Fruit fly (Drosophila melanogaster): ENCODE data around the gene VAChT.
A peak's percentile ranks its signal among the peaks of the same experiment; 100 is the strongest.

VAChT gene

DNA sequence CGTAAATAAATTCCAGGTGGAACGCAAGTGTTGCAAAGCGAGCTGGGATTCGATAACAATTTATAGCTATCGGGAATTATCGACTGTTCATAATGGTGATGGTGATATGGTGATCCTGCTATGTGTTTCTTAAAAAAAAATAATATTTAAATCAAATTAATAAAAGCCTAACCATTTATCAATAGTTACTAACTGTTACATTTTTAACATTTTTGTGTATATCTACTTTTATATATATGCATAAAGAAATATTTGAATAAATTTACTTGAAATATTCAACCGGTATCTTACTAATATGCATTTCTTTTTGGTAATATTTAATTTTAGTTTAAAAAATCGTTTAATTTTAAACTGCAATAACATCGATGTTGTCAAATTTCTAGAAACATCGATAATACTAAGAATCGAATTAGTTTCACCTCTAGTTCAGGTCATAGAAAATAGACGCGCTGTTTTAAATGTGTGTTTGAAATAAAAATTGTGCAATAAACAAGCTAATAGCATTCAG lies 40.7 kb downstream of the VAChT start, which contains the start of the genes PGS1 and gwl (continued):
- peak; percentile 47; the same call in 1 of the 2 replicates for TF ChIP-seq ara (GFP tag; IDR thresholded peaks at IDR 0.05)
- peak; percentile 74 for TF ChIP-seq CG14014 (GFP tag; IDR thresholded peaks at IDR 0.05)
- TF ChIP-seq CG13624 (GFP tag; optimal IDR thresholded peaks at IDR 0.05): peak; percentile 36
- no peak for TF ChIP-seq dati (GFP tag; IDR thresholded peaks at IDR 0.05)
- TF ChIP-seq CG31441 (GFP tag; IDR thresholded peaks at IDR 0.05): no peak; the same call in 1 of the 2 replicates
- no peak for TF ChIP-seq gt (GFP tag; IDR thresholded peaks at IDR 0.05)
- peak; percentile 83 for TF ChIP-seq dmrt11E (tag; optimal IDR thresholded peaks at IDR 0.05)
- peak; percentile 76 for TF ChIP-seq HLH3B (GFP tag; IDR thresholded peaks at IDR 0.05)
- no peak for TF ChIP-seq Fer1 (GFP tag; optimal IDR thresholded peaks at IDR 0.05)
- no peak for TF ChIP-seq pita (GFP tag; optimal IDR thresholded peaks at IDR 0.05)
- TF ChIP-seq chn (GFP tag; optimal IDR thresholded peaks at IDR 0.05): peak; percentile 16
- peak; percentile 69 for TF ChIP-seq CG12155 (GFP tag; optimal IDR thresholded peaks at IDR 0.05)
- peak; percentile 13 for TF ChIP-seq Antp (GFP tag; optimal IDR thresholded peaks at IDR 0.05)
- TF ChIP-seq mirr (GFP tag; optimal IDR thresholded peaks at IDR 0.05): no peak
- TF ChIP-seq Camta (GFP tag; optimal IDR thresholded peaks at IDR 0.05): peak; percentile 44
- peak; percentile 58; the same call in 1 of the 3 replicates for TF ChIP-seq CG2889 (GFP tag; IDR thresholded peaks at IDR 0.05)
- peak; percentile 76 for TF ChIP-seq Dp (GFP tag; optimal IDR thresholded peaks at IDR 0.05)
- TF ChIP-seq vnd (GFP tag; IDR thresholded peaks at IDR 0.05; ENCODE audit: partially characterized antibody): 0 out of 3 replicates have a peak, but pooled peaks have one; percentile 35
- TF ChIP-seq abd-A (tag; optimal IDR thresholded peaks at IDR 0.05): no peak
- TF ChIP-seq al (GFP tag; IDR thresholded peaks at IDR 0.05): peak; percentile 81
- TF ChIP-seq BtbVII (GFP tag; optimal IDR thresholded peaks at IDR 0.05): no peak
- TF ChIP-seq nerfin-2 (GFP tag; IDR thresholded peaks at IDR 0.05; ENCODE audit: partially characterized antibody): no peak
- TF ChIP-seq CG9932 (GFP tag; IDR thresholded peaks at IDR 0.05): peak; percentile 91
- TF ChIP-seq Atf6 (GFP tag; IDR thresholded peaks at IDR 0.05): peak; percentile 81
- TF ChIP-seq CG6272 (GFP tag; IDR thresholded peaks at IDR 0.05): peak; percentile 79
- no peak for TF ChIP-seq CTCF (GFP tag; optimal IDR thresholded peaks at IDR 0.05)
- peak; percentile 60 for TF ChIP-seq CG13123 (GFP tag; optimal IDR thresholded peaks at IDR 0.05)
- TF ChIP-seq lola (GFP tag; optimal IDR thresholded peaks at IDR 0.05): peak in 1 of 3 experiments; percentile 83
- TF ChIP-seq ranshi (GFP tag; IDR thresholded peaks at IDR 0.05): peak; percentile 79; the same call in 1 of the 2 replicates
- peak; percentile 5 for TF ChIP-seq HmgZ (tag; optimal IDR thresholded peaks at IDR 0.05)
- peak in 1 of 2 experiments; percentile 52 for TF ChIP-seq Pdp1 (GFP tag; optimal IDR thresholded peaks at IDR 0.05)
- TF ChIP-seq CG33213 (GFP tag; optimal IDR thresholded peaks at IDR 0.05): no peak
- TF ChIP-seq CG16815 (GFP tag; optimal IDR thresholded peaks at IDR 0.05): peak; percentile 65
- TF ChIP-seq CG31388 (GFP tag; optimal IDR thresholded peaks at IDR 0.05): peak; percentile 49
- peak; percentile 66 for TF ChIP-seq wor (GFP tag; IDR thresholded peaks at IDR 0.05)
- peak; percentile 71 for TF ChIP-seq Dref (GFP tag; IDR thresholded peaks at IDR 0.05)
- peak; percentile 61 for TF ChIP-seq psq (GFP tag; optimal IDR thresholded peaks at IDR 0.05)
- TF ChIP-seq kay (GFP tag; optimal IDR thresholded peaks at IDR 0.05): peak; percentile 56
- peak; percentile 72 for TF ChIP-seq CG14667 (GFP tag; IDR thresholded peaks at IDR 0.05)
- peak; percentile 70 for TF ChIP-seq ssp (GFP tag; IDR thresholded peaks at IDR 0.05)
- TF ChIP-seq CG3065 (GFP tag; optimal IDR thresholded peaks at IDR 0.05): peak; percentile 43
- TF ChIP-seq gfzf (GFP tag; optimal IDR thresholded peaks at IDR 0.05): no peak
- TF ChIP-seq fd64A (GFP tag; optimal IDR thresholded peaks at IDR 0.05): no peak
- TF ChIP-seq jigr1 (GFP tag; IDR thresholded peaks at IDR 0.05): peak; percentile 66; the same call in 1 of the 3 replicates
- peak; percentile 40 for TF ChIP-seq Myb (GFP tag; optimal IDR thresholded peaks at IDR 0.05)
- peak; percentile 79 for TF ChIP-seq CG15696 (tag; optimal IDR thresholded peaks at IDR 0.05)
- no peak for TF ChIP-seq CG4854 (GFP tag; optimal IDR thresholded peaks at IDR 0.05)
- peak; percentile 58 for TF ChIP-seq CG1024 (GFP tag; IDR thresholded peaks at IDR 0.05)
- no peak for TF ChIP-seq nom (GFP tag; optimal IDR thresholded peaks at IDR 0.05)
- TF ChIP-seq shn (GFP tag; optimal IDR thresholded peaks at IDR 0.05): no peak
- TF ChIP-seq knrl (GFP tag; IDR thresholded peaks at IDR 0.05; ENCODE audit: partially characterized antibody): peak; percentile 71; the same call in 2 of the 3 replicates

All from whole organism, embryonic.